Worm (Caenorhabditis elegans): ENCODE data around the gene mmaa-1.

- TF ChIP-seq tab-1 (GFP tag; IDR thresholded peaks at IDR 0.05): no peak
- TF ChIP-seq ztf-29 (GFP tag; IDR thresholded peaks at IDR 0.05): no peak
- TF ChIP-seq med-1 (GFP tag; optimal IDR thresholded peaks at IDR 0.05; ENCODE audit: insufficient read depth): no peak
- TF ChIP-seq cog-1 (tag; optimal IDR thresholded peaks at IDR 0.05): no peak
Observed at ce11 chrII:7131871-7132693, 31.1 kb upstream of the mmaa-1 start, which contains the start of the genes T07F8.4 and gld-3.

Data from whole organism, midembryonic.